Worm (Caenorhabditis elegans) whole organism, L2 larva: ENCODE measurements around the gene R52.4.
"Not testable (repeated sequence)": the region's sequence is repeated elsewhere in the genome, so short reads cannot be mapped to it uniquely, and the experiment has no call there.

Experiments
- C34F6.9 ChIP-seq: fragments of 150-350 bp; optimal IDR thresholded peaks from 2 replicates; lab custom pipeline; 2014; ENCODE audit warnings: missing biosample characterization, missing genetic modification characterization
- F13H6.1 ChIP-seq: sonication (generic microtip); optimal IDR thresholded peaks from 2 replicates; lab custom pipeline; 2016; ENCODE audit warnings: missing genetic modification characterization, missing compliant biosample characterization
- Y55F3AM.14 ChIP-seq: fragments of 200-800 bp; sonication (Bioruptor generic); optimal IDR thresholded peaks from 2 replicates; lab custom pipeline; 2018; ENCODE audit warnings: mild to moderate bottlenecking, missing genetic modification characterization, missing compliant biosample characterization
- aly-2 ChIP-seq: fragments of 150-350 bp; optimal IDR thresholded peaks from 2 replicates; lab custom pipeline; 2014; ENCODE audit warnings: missing biosample characterization, missing genetic modification characterization
- ama-1 ChIP-seq: fragments of 150-350 bp; optimal IDR thresholded peaks from 2 replicates; lab custom pipeline; 2018; ENCODE audit warnings: inconsistent platforms
- blmp-1 ChIP-seq: sonication (generic microtip); optimal IDR thresholded peaks from 2 replicates; lab custom pipeline; 2017; ENCODE audit warnings: missing genetic modification characterization, mild to moderate bottlenecking, missing compliant biosample characterization, antibody characterized with exemption, moderate library complexity; ENCODE audit not compliant: insufficient read depth
- crh-2 ChIP-seq: sonication (generic microtip); optimal IDR thresholded peaks from 2 replicates; lab custom pipeline; 2017; ENCODE audit warnings: missing biosample characterization, missing genetic modification characterization
- egl-27 ChIP-seq: sonication (generic microtip); optimal IDR thresholded peaks from 3 replicates; lab custom pipeline; 2017; ENCODE audit warnings: missing biosample characterization, missing genetic modification reagents, missing genetic modification characterization
- fos-1 ChIP-seq: fragments of 150-350 bp; optimal IDR thresholded peaks from 2 replicates; lab custom pipeline; 2014; ENCODE audit warnings: missing biosample characterization, missing genetic modification characterization
- gmeb-1 ChIP-seq: fragments of 150-350 bp; optimal IDR thresholded peaks from 2 replicates; lab custom pipeline; 2014; ENCODE audit warnings: missing biosample characterization, missing genetic modification characterization
- lin-11 ChIP-seq: fragments of 150-350 bp; sonication (generic microtip); optimal IDR thresholded peaks from 2 replicates; lab custom pipeline; 2014; ENCODE audit warnings: missing biosample characterization, missing genetic modification characterization, inconsistent platforms, mixed read lengths
- lin-13 ChIP-seq: fragments of 150-350 bp; optimal IDR thresholded peaks from 2 replicates; lab custom pipeline; 2014; ENCODE audit warnings: missing biosample characterization, missing genetic modification reagents, missing genetic modification characterization
- lin-39 ChIP-seq: fragments of 150-350 bp; optimal IDR thresholded peaks from 2 replicates; lab custom pipeline; 2014; ENCODE audit warnings: missing biosample characterization, missing genetic modification reagents, missing genetic modification characterization
- lsy-2 ChIP-seq, 2 experiments: fragments of 150-350 bp in 1 of 2; sonication (generic microtip) in 1 of 2; optimal IDR thresholded peaks; 2 replicates each; lab custom pipeline; 2014 to 2017; ENCODE audit warnings: missing biosample characterization in 2 of 2, missing genetic modification characterization in 2 of 2
- mbf-1 ChIP-seq: sonication (generic microtip); optimal IDR thresholded peaks from 2 replicates; lab custom pipeline; 2017; ENCODE audit warnings: missing biosample characterization, missing genetic modification characterization
- mdl-1 ChIP-seq, 2 experiments: fragments of 150-350 bp in 1 of 2; sonication (generic microtip) in 1 of 2; optimal IDR thresholded peaks; 2 replicates each; lab custom pipeline; 2017; ENCODE audit warnings: missing biosample characterization in 2 of 2, missing genetic modification characterization in 2 of 2
- nhr-11 ChIP-seq: fragments of 150-350 bp; optimal IDR thresholded peaks from 2 replicates; lab custom pipeline; 2014; ENCODE audit warnings: missing biosample characterization, missing genetic modification characterization
- nhr-129 ChIP-seq: fragments of 150-350 bp; optimal IDR thresholded peaks from 2 replicates; lab custom pipeline; 2014; ENCODE audit warnings: missing biosample characterization, missing genetic modification characterization
- nhr-21 ChIP-seq: fragments of 150-350 bp; optimal IDR thresholded peaks from 2 replicates; lab custom pipeline; 2014; ENCODE audit warnings: missing biosample characterization, missing genetic modification characterization
- nhr-237 ChIP-seq: fragments of 150-350 bp; optimal IDR thresholded peaks from 2 replicates; lab custom pipeline; 2014; ENCODE audit warnings: missing biosample characterization, missing genetic modification characterization
- nhr-25 ChIP-seq: fragments of 150-350 bp; sonication (generic microtip); optimal IDR thresholded peaks from 3 replicates; lab custom pipeline; 2014; ENCODE audit warnings: missing biosample characterization, missing genetic modification characterization
- nhr-77 ChIP-seq: fragments of 150-350 bp; optimal IDR thresholded peaks from 2 replicates; lab custom pipeline; 2014; ENCODE audit warnings: missing biosample characterization, missing genetic modification characterization
- skn-1 ChIP-seq: sonication (generic microtip); optimal IDR thresholded peaks from 2 replicates; lab custom pipeline; 2017; ENCODE audit warnings: missing biosample characterization, missing genetic modification characterization
- sma-3 ChIP-seq: sonication (generic microtip); optimal IDR thresholded peaks from 2 replicates; lab custom pipeline; 2016; ENCODE audit warnings: missing genetic modification reagents, missing genetic modification characterization, missing compliant biosample characterization
- sma-9 ChIP-seq, 2 experiments: fragments of 150-350 bp in 1 of 2; sonication (generic microtip) in 1 of 2; optimal IDR thresholded peaks; 2 replicates each; lab custom pipeline; 2014 to 2016; ENCODE audit warnings: missing genetic modification characterization in 2 of 2, mild to moderate bottlenecking in 1 of 2, missing biosample characterization in 1 of 2, missing compliant biosample characterization in 1 of 2, missing genetic modification reagents in 1 of 2, moderate library complexity in 1 of 2
- snpc-4 ChIP-seq: fragments of 150-350 bp; optimal IDR thresholded peaks from 2 replicates; lab custom pipeline; 2014; ENCODE audit warnings: missing biosample characterization, missing genetic modification characterization
- unc-39 ChIP-seq: fragments of 150-350 bp; optimal IDR thresholded peaks from 2 replicates; lab custom pipeline; 2014; ENCODE audit warnings: missing biosample characterization, missing genetic modification characterization
- zag-1 ChIP-seq: fragments of 150-350 bp; optimal IDR thresholded peaks from 2 replicates; lab custom pipeline; 2014; ENCODE audit warnings: missing biosample characterization, missing genetic modification characterization
- ztf-1 ChIP-seq: fragments of 200-800 bp; sonication (Bioruptor generic); conservative IDR thresholded peaks from 2 replicates; pipeline ENCODE4 v1.3.6; 2022; ENCODE audit warnings: missing genetic modification characterization, missing compliant biosample characterization
- ztf-11 ChIP-seq: sonication (generic microtip); optimal IDR thresholded peaks from 2 replicates; lab custom pipeline; 2017; ENCODE audit warnings: missing biosample characterization, missing genetic modification characterization

R52.4 gene

ce11 chrII:2108295-2108694 lies at the start of gene R52.4:
R52.4 (minus strand) TSS chrII:2108395.
- TF ChIP-seq sma-3 (GFP tag; lab: Kevin White, UChicago) = no peak
- TF ChIP-seq F13H6.1 (tag; lab: Kevin White, UChicago) = no peak
- no peak for TF ChIP-seq Y55F3AM.14 (GFP tag; lab: Kevin White, UChicago)
- TF ChIP-seq lsy-2 (tag; optimal IDR thresholded peaks at IDR 0.05; lab: Kevin White, UChicago) = no peak
- no peak for TF ChIP-seq fos-1 (tag; lab: Kevin White, UChicago)
- TF ChIP-seq lin-39 (tag; lab: Kevin White, UChicago) = no peak
- no peak for TF ChIP-seq ztf-11 (tag; lab: Kevin White, UChicago)
- TF ChIP-seq C34F6.9 = no peak
- TF ChIP-seq ama-1 (lab: Kevin White, UChicago) = no peak
- TF ChIP-seq zag-1 (tag; lab: Kevin White, UChicago) = no peak
- TF ChIP-seq aly-2 = no peak
- no peak for TF ChIP-seq blmp-1 (tag; lab: Kevin White, UChicago)
- TF ChIP-seq mdl-1 (tag; optimal IDR thresholded peaks at IDR 0.05; lab: Kevin White, UChicago) = no peak
- TF ChIP-seq crh-2 = no peak
- no peak for TF ChIP-seq nhr-11 (tag; lab: Kevin White, UChicago)
- no peak for TF ChIP-seq snpc-4
- no peak for TF ChIP-seq ztf-1 (GFP tag; lab: Robert Waterston, UW)

ce11 chrII:2153708-2154107 lies 45.5 kb upstream of the R52.4 start, which contains the start of gene math-18:
math-18 (plus strand) TSS chrII:2154008.
- not testable (repeated sequence) for TF ChIP-seq egl-27; snpc-4; zag-1 (tag; lab: Kevin White, UChicago)

ce11 chrII:2152455-2152854 lies 44.3 kb upstream of the R52.4 start:
- peak; percentile 64 for TF ChIP-seq fos-1 (tag; lab: Kevin White, UChicago)
- no peak for TF ChIP-seq unc-39 (tag; lab: Kevin White, UChicago)

- no peak for TF ChIP-seq nhr-11 (tag; lab: Kevin White, UChicago)
- TF ChIP-seq sma-9 (GFP tag; optimal IDR thresholded peaks at IDR 0.05; lab: Kevin White, UChicago) = no peak
- no peak for TF ChIP-seq sma-9 (tag; optimal IDR thresholded peaks at IDR 0.05; lab: Kevin White, UChicago)
- no peak for TF ChIP-seq nhr-21 (tag; lab: Kevin White, UChicago)
- no peak for TF ChIP-seq egl-27
- no peak for TF ChIP-seq unc-39 (tag; lab: Kevin White, UChicago)
- TF ChIP-seq mbf-1 = no peak
- TF ChIP-seq nhr-77 (tag; lab: Kevin White, UChicago) = no peak
- no peak for TF ChIP-seq nhr-25 (tag; lab: Kevin White, UChicago)
- no peak for TF ChIP-seq gmeb-1 (tag; lab: Kevin White, UChicago)
- no peak for TF ChIP-seq lin-11 (tag; lab: Kevin White, UChicago)
- TF ChIP-seq nhr-129 (tag; lab: Kevin White, UChicago) = no peak
- no peak for TF ChIP-seq sma-3 (GFP tag; lab: Kevin White, UChicago)
- TF ChIP-seq zag-1 (tag; lab: Kevin White, UChicago) = no peak
- TF ChIP-seq fos-1 (tag; lab: Kevin White, UChicago) = no peak
- no peak for TF ChIP-seq snpc-4
- TF ChIP-seq ztf-1 (GFP tag; lab: Robert Waterston, UW) = no peak
These were observed 42.3 kb upstream of the R52.4 start, which contains the start of the genes C40A11.7 and C40A11.8 for ce11 chrII:2150485-2150985. C40A11.7 (minus strand) TSS chrII:2150585. C40A11.8 (minus strand) TSS chrII:2150935.

- TF ChIP-seq nhr-21 (tag; lab: Kevin White, UChicago) (no peak), lin-13 (GFP tag; lab: Kevin White, UChicago) (no peak), egl-27 (no peak), skn-1 (tag; lab: Kevin White, UChicago) (no peak), mdl-1 (tag; optimal IDR thresholded peaks at IDR 0.05; lab: Kevin White, UChicago) (no peak), gmeb-1 (tag; lab: Kevin White, UChicago) (no peak), nhr-237 (no peak), fos-1 (tag; lab: Kevin White, UChicago) (no peak), blmp-1 (tag; lab: Kevin White, UChicago) (no peak), nhr-129 (tag; lab: Kevin White, UChicago) (no peak)
These were observed 38.7 kb upstream of the R52.4 start, which contains the start of gene C40A11.2 for ce11 chrII:2146900-2147375. C40A11.2 (plus strand) TSS chrII:2146950.
